Worm (Caenorhabditis elegans) whole organism, L4/young adult: ENCODE data around the gene F59E11.6.

ENCODE experiments used
- W03F9.2 ChIP-seq: fragments of 150-350 bp; optimal IDR thresholded peaks from 2 replicates; lab custom pipeline; 2014; ENCODE audit warnings: missing biosample characterization, missing genetic modification characterization
- him-1 ChIP-seq: sonication (generic microtip); optimal IDR thresholded peaks from 2 replicates; lab custom pipeline; 2016; ENCODE audit warnings: missing genotype, missing genetic modification reagents, missing genetic modification characterization, missing compliant biosample characterization

- no peak for TF ChIP-seq W03F9.2 (tag; lab: Kevin White, UChicago)
- TF ChIP-seq him-1 (tag; lab: Kevin White, UChicago): no peak
Measured at ce11 chrV:8980845-8981244, 10.7 kb upstream of the F59E11.6 start, which contains the start of gene str-84.
